Worm (Caenorhabditis elegans): ENCODE results near the gene M03F8.6.

Gene M03F8.6

ce11 chrV:5963696-5964095, 9.0 kb upstream of the M03F8.6 start, which contains the start of gene pcm-1:
pcm-1 (minus strand) TSS chrV:5963882.
- TF ChIP-seq attf-4 (tag; optimal IDR thresholded peaks at IDR 0.05) (no peak), Y5F2A.4 (GFP tag; optimal IDR thresholded peaks at IDR 0.05) (no peak), hlh-11 (tag; optimal IDR thresholded peaks at IDR 0.05) (peak; percentile 59), saeg-2 (GFP tag; IDR thresholded peaks at IDR 0.05) (no peak), spr-3 (GFP tag; optimal IDR thresholded peaks at IDR 0.05) (no peak), mep-1 (tag; optimal IDR thresholded peaks at IDR 0.05) (peak; percentile 13), spr-1 (tag; optimal IDR thresholded peaks at IDR 0.05) (no peak), madf-5 (GFP tag; IDR thresholded peaks at IDR 0.05) (no peak), lin-13 (GFP tag; optimal IDR thresholded peaks at IDR 0.05) (no peak), mdt-29 (GFP tag; IDR thresholded peaks at IDR 0.05) (no peak), ces-1 (GFP tag; optimal IDR thresholded peaks at IDR 0.05) (no peak), rbr-2 (tag; optimal IDR thresholded peaks at IDR 0.05) (peak; percentile 5), hlh-30 (tag; optimal IDR thresholded peaks at IDR 0.05; ENCODE audit: insufficient read depth) (peak; percentile 30), nhr-6 (tag; optimal IDR thresholded peaks at IDR 0.05) (no peak), unc-62 (GFP tag; optimal IDR thresholded peaks at IDR 0.05 in 1 of 2) (peak in 1 of 2 experiments; percentile 97), unc-62 (tag; optimal IDR thresholded peaks at IDR 0.05) (no peak), daf-16 (GFP tag; optimal IDR thresholded peaks at IDR 0.05) (peak in 1 of 2 experiments; percentile 71), daf-16 (tag; optimal IDR thresholded peaks at IDR 0.05) (peak; percentile 92), ceh-28 (tag; optimal IDR thresholded peaks at IDR 0.05) (peak; percentile 42), hif-1 (tag; optimal IDR thresholded peaks at IDR 0.05) (no peak), daf-19 (GFP tag; conservative IDR thresholded peaks at IDR 0.05) (no peak), lsy-2 (tag; optimal IDR thresholded peaks at IDR 0.05) (peak in 1 of 2 experiments; percentile 49)

- no peak for TF ChIP-seq ceh-32 (tag; optimal IDR thresholded peaks at IDR 0.05; ENCODE audit: poor library complexity)
- TF ChIP-seq dpl-1 (GFP tag; optimal IDR thresholded peaks at IDR 0.05): no peak
- no peak for TF ChIP-seq ZK546.5 (tag; optimal IDR thresholded peaks at IDR 0.05)
- TF ChIP-seq ceh-28 (tag; optimal IDR thresholded peaks at IDR 0.05): no peak
- no peak for TF ChIP-seq R02D3.7 (tag; optimal IDR thresholded peaks at IDR 0.05)
- TF ChIP-seq spr-1 (tag; optimal IDR thresholded peaks at IDR 0.05): no peak
- TF ChIP-seq nhr-11 (tag; optimal IDR thresholded peaks at IDR 0.05): no peak
Measured at ce11 chrV:5963092-5963491, 8.4 kb upstream of the M03F8.6 start.

- TF ChIP-seq ctbp-1 (GFP tag; IDR thresholded peaks at IDR 0.05) (peak; percentile 33; the same call in 1 of the 2 replicates), ceh-28 (tag; optimal IDR thresholded peaks at IDR 0.05) (no peak), skn-1 (tag; optimal IDR thresholded peaks at IDR 0.05) (no peak), hlh-30 (tag; optimal IDR thresholded peaks at IDR 0.05; ENCODE audit: insufficient read depth) (peak; percentile 44), jun-1 (tag; optimal IDR thresholded peaks at IDR 0.05) (no peak), dmd-8 (GFP tag; IDR thresholded peaks at IDR 0.05) (no peak), fkh-10 (GFP tag; optimal IDR thresholded peaks at IDR 0.05) (peak; percentile 81), ZK337.2 (GFP tag; IDR thresholded peaks at IDR 0.05) (no peak), ceh-62 (tag; optimal IDR thresholded peaks at IDR 0.05) (no peak), F37D6.2 (tag; optimal IDR thresholded peaks at IDR 0.05) (no peak), lin-13 (GFP tag; optimal IDR thresholded peaks at IDR 0.05) (no peak), nhr-111 (GFP tag; optimal IDR thresholded peaks at IDR 0.05) (no peak), ztf-11 (tag; optimal IDR thresholded peaks at IDR 0.05) (no peak), ces-1 (GFP tag; optimal IDR thresholded peaks at IDR 0.05) (peak; percentile 67), hmg-1.1 (GFP tag; IDR thresholded peaks at IDR 0.05) (0 out of 2 replicates have a peak, but pooled peaks have one; percentile 7), F44E2.7 (GFP tag; IDR thresholded peaks at IDR 0.05) (no peak), daf-12 (tag; optimal IDR thresholded peaks at IDR 0.05) (no peak), dmd-6 (GFP tag; IDR thresholded peaks at IDR 0.05) (no peak), egl-43 (GFP tag; IDR thresholded peaks at IDR 0.05) (no peak), hif-1 (tag; optimal IDR thresholded peaks at IDR 0.05) (peak in 1 of 2 experiments; percentile 49), egl-27 (tag; optimal IDR thresholded peaks at IDR 0.05) (no peak), ceh-44 (GFP tag; IDR thresholded peaks at IDR 0.05) (no peak)
Measured at ce11 chrV:5961516-5961915, 6.9 kb upstream of the M03F8.6 start, which contains the start of gene mcp-1. mcp-1 (plus strand) TSS chrV:5961807.
